Worm (Caenorhabditis elegans) whole organism, L3 larva: ENCODE results near the gene nap-1.

Experiments used
- R02D3.7 ChIP-seq: fragments of 150-350 bp; optimal IDR thresholded peaks from 2 replicates; lab custom pipeline; 2014; ENCODE audit warnings: missing biosample characterization, missing genetic modification characterization
- ZK546.5 ChIP-seq: sonication (generic microtip); optimal IDR thresholded peaks from 2 replicates; lab custom pipeline; 2017; ENCODE audit warnings: missing biosample characterization, missing genetic modification characterization
- aly-2 ChIP-seq: fragments of 150-350 bp; optimal IDR thresholded peaks from 2 replicates; lab custom pipeline; 2014; ENCODE audit warnings: missing biosample characterization, missing genetic modification characterization
- ama-1 ChIP-seq: fragments of 150-350 bp; optimal IDR thresholded peaks from 2 replicates; lab custom pipeline; 2018
- ceh-16 ChIP-seq: sonication (generic microtip); optimal IDR thresholded peaks from 2 replicates; lab custom pipeline; 2017; ENCODE audit warnings: missing biosample characterization, missing genetic modification characterization
- ceh-28 ChIP-seq: fragments of 150-350 bp; optimal IDR thresholded peaks from 2 replicates; lab custom pipeline; 2014; ENCODE audit warnings: missing biosample characterization, missing genetic modification reagents, missing genetic modification characterization
- ceh-82 ChIP-seq: fragments of 150-350 bp; optimal IDR thresholded peaks from 2 replicates; lab custom pipeline; 2014; ENCODE audit warnings: missing biosample characterization, missing genetic modification characterization
- ceh-9 ChIP-seq: sonication (generic microtip); optimal IDR thresholded peaks from 2 replicates; lab custom pipeline; 2018; ENCODE audit warnings: missing biosample characterization, missing genetic modification characterization
- daf-12 ChIP-seq: fragments of 150-350 bp; optimal IDR thresholded peaks from 2 replicates; lab custom pipeline; 2014; ENCODE audit warnings: missing biosample characterization, missing genetic modification reagents, missing genetic modification characterization
- egl-5 ChIP-seq: fragments of 150-350 bp; optimal IDR thresholded peaks from 2 replicates; lab custom pipeline; 2017; ENCODE audit warnings: missing biosample characterization, missing genetic modification reagents, missing genetic modification characterization, inconsistent platforms
- elt-1 ChIP-seq: fragments of 150-350 bp; optimal IDR thresholded peaks from 2 replicates; lab custom pipeline; 2014; ENCODE audit warnings: missing biosample characterization, missing genetic modification characterization
- elt-3 ChIP-seq, 3 experiments: fragments of 150-350 bp in 1 of 3; sonication (generic microtip) in 2 of 3; optimal IDR thresholded peaks; 2 replicates in 2 of 3; 4 replicates in 1 of 3; lab custom pipeline; 2014 to 2017; ENCODE audit warnings: missing biosample characterization in 3 of 3, missing genetic modification characterization in 3 of 3
- fkh-2 ChIP-seq: fragments of 150-350 bp; optimal IDR thresholded peaks from 2 replicates; lab custom pipeline; 2014; ENCODE audit warnings: missing biosample characterization, missing genetic modification reagents, missing genetic modification characterization
- fos-1 ChIP-seq: fragments of 150-350 bp; optimal IDR thresholded peaks from 2 replicates; lab custom pipeline; 2014; ENCODE audit warnings: missing biosample characterization, missing genetic modification characterization
- hmg-11 ChIP-seq: sonication (generic microtip); optimal IDR thresholded peaks from 2 replicates; lab custom pipeline; 2016; ENCODE audit warnings: missing genetic modification characterization, missing compliant biosample characterization
- jun-1 ChIP-seq: fragments of 150-350 bp; optimal IDR thresholded peaks from 2 replicates; lab custom pipeline; 2014; ENCODE audit warnings: missing biosample characterization, missing genetic modification reagents, missing genetic modification characterization
- lin-39 ChIP-seq: fragments of 150-350 bp; optimal IDR thresholded peaks from 2 replicates; lab custom pipeline; 2018; ENCODE audit warnings: missing biosample characterization, missing genetic modification reagents, missing genetic modification characterization
- mdl-1 ChIP-seq: fragments of 150-350 bp; optimal IDR thresholded peaks from 2 replicates; lab custom pipeline; 2014; ENCODE audit warnings: missing biosample characterization, missing genetic modification characterization
- nfya-1 ChIP-seq: sonication (generic microtip); optimal IDR thresholded peaks from 2 replicates; lab custom pipeline; 2017; ENCODE audit warnings: missing genetic modification characterization, mild to moderate bottlenecking, missing compliant biosample characterization, antibody characterized with exemption, moderate library complexity; ENCODE audit not compliant: insufficient read depth
- nhr-11 ChIP-seq: fragments of 150-350 bp; optimal IDR thresholded peaks from 2 replicates; lab custom pipeline; 2014; ENCODE audit warnings: missing biosample characterization, missing genetic modification characterization
- nhr-12 ChIP-seq: fragments of 150-350 bp; optimal IDR thresholded peaks from 2 replicates; lab custom pipeline; 2014; ENCODE audit warnings: missing biosample characterization, missing genetic modification characterization
- nhr-23 ChIP-seq: fragments of 150-350 bp; optimal IDR thresholded peaks from 2 replicates; lab custom pipeline; 2014; ENCODE audit warnings: missing biosample characterization, missing genetic modification reagents, missing genetic modification characterization
- nhr-25 ChIP-seq: sonication (generic microtip); optimal IDR thresholded peaks from 2 replicates; lab custom pipeline; 2017; ENCODE audit warnings: missing biosample characterization, missing genetic modification characterization
- nhr-28 ChIP-seq: fragments of 150-350 bp; optimal IDR thresholded peaks from 2 replicates; lab custom pipeline; 2014; ENCODE audit warnings: missing biosample characterization, missing genetic modification characterization
- nhr-43 ChIP-seq: sonication (generic microtip); optimal IDR thresholded peaks from 2 replicates; lab custom pipeline; 2016; ENCODE audit warnings: mild to moderate bottlenecking, missing genetic modification characterization, missing compliant biosample characterization; ENCODE audit not compliant: poor library complexity, severe bottlenecking
- nhr-67 ChIP-seq: fragments of 150-350 bp; optimal IDR thresholded peaks from 2 replicates; lab custom pipeline; 2014; ENCODE audit warnings: missing biosample characterization, missing genetic modification characterization
- nhr-76 ChIP-seq: fragments of 150-350 bp; sonication (generic microtip); optimal IDR thresholded peaks from 5 replicates; lab custom pipeline; 2014; ENCODE audit warnings: missing biosample characterization, missing genetic modification characterization
- pha-4 ChIP-seq: fragments of 150-350 bp; optimal IDR thresholded peaks from 2 replicates; lab custom pipeline; 2014; ENCODE audit warnings: missing biosample characterization, missing genetic modification reagents, missing genetic modification characterization
- pqm-1 ChIP-seq: fragments of 150-350 bp; optimal IDR thresholded peaks from 2 replicates; lab custom pipeline; 2017; ENCODE audit warnings: missing biosample characterization, missing genetic modification characterization, inconsistent platforms
- sea-2 ChIP-seq: fragments of 150-350 bp; sonication (generic microtip); optimal IDR thresholded peaks from 4 replicates; lab custom pipeline; 2014; ENCODE audit warnings: missing biosample characterization, missing genetic modification reagents, missing genetic modification characterization
- skn-1 ChIP-seq: fragments of 150-350 bp; optimal IDR thresholded peaks from 2 replicates; lab custom pipeline; 2014; ENCODE audit warnings: missing biosample characterization, missing genetic modification characterization
- snpc-4 ChIP-seq: fragments of 150-350 bp; optimal IDR thresholded peaks from 2 replicates; lab custom pipeline; 2014; ENCODE audit warnings: missing biosample characterization, missing genetic modification characterization
- tbx-2 ChIP-seq: sonication (generic microtip); optimal IDR thresholded peaks from 2 replicates; lab custom pipeline; 2016; ENCODE audit warnings: mild to moderate bottlenecking, missing genetic modification characterization, missing compliant biosample characterization
- unc-39 ChIP-seq: sonication (generic microtip); optimal IDR thresholded peaks from 4 replicates; lab custom pipeline; 2017; ENCODE audit warnings: missing biosample characterization, missing genetic modification characterization
- unc-62 ChIP-seq: fragments of 150-350 bp; sonication (generic microtip); optimal IDR thresholded peaks from 4 replicates; lab custom pipeline; 2014; ENCODE audit warnings: missing biosample characterization, missing genetic modification reagents, missing genetic modification characterization
- zag-1 ChIP-seq: fragments of 150-350 bp; optimal IDR thresholded peaks from 2 replicates; lab custom pipeline; 2014; ENCODE audit warnings: missing biosample characterization, missing genetic modification characterization
- ztf-11 ChIP-seq: fragments of 150-350 bp; optimal IDR thresholded peaks from 2 replicates; lab custom pipeline; 2014; ENCODE audit warnings: missing biosample characterization, missing genetic modification characterization
- ztf-4 ChIP-seq: fragments of 150-350 bp; optimal IDR thresholded peaks from 2 replicates; lab custom pipeline; 2014; ENCODE audit warnings: missing biosample characterization, missing genetic modification characterization

Gene nap-1

ce11 chrIV:8426537-8426936, 47.4 kb upstream of the nap-1 start, which contains the start of the genes T26A8.3 and tmem-231:
T26A8.3 (minus strand) TSS chrIV:8426637.
tmem-231 (plus strand) TSS chrIV:8426785.
- TF ChIP-seq unc-39 (no peak), fkh-2 (tag; lab: Kevin White, UChicago) (no peak), elt-3 (tag; optimal IDR thresholded peaks at IDR 0.05; lab: Kevin White, UChicago) (no peak), daf-12 (tag; lab: Kevin White, UChicago) (no peak), fos-1 (tag; lab: Kevin White, UChicago) (no peak), lin-39 (tag; lab: Kevin White, UChicago) (no peak), skn-1 (no peak), egl-5 (tag; lab: Kevin White, UChicago) (no peak), ztf-11 (tag; lab: Kevin White, UChicago) (no peak), tbx-2 (tag; lab: Kevin White, UChicago) (no peak), ceh-9 (tag; lab: Kevin White, UChicago) (no peak), elt-1 (tag; lab: Kevin White, UChicago) (no peak), pqm-1 (tag; lab: Kevin White, UChicago) (no peak), jun-1 (tag; lab: Kevin White, UChicago) (no peak), aly-2 (tag; lab: Kevin White, UChicago) (no peak), nhr-11 (tag; lab: Kevin White, UChicago) (no peak), unc-62 (GFP tag; lab: Kevin White, UChicago) (no peak)

ce11 chrIV:8420961-8421360, 41.8 kb upstream of the nap-1 start, which contains the start of gene M116.5:
M116.5 (minus strand) TSS chrIV:8421061.
- TF ChIP-seq zag-1: no peak
- TF ChIP-seq egl-5 (tag; lab: Kevin White, UChicago): no peak
- TF ChIP-seq pqm-1 (tag; lab: Kevin White, UChicago): no peak
- no peak for TF ChIP-seq nhr-43 (tag; lab: Kevin White, UChicago)
- TF ChIP-seq ama-1 (lab: Kevin White, UChicago): no peak
- TF ChIP-seq ztf-4 (tag; lab: Kevin White, UChicago): no peak
- no peak for TF ChIP-seq unc-62 (GFP tag; lab: Kevin White, UChicago)
- TF ChIP-seq sea-2 (GFP tag; lab: Kevin White, UChicago): no peak
- no peak for TF ChIP-seq elt-3 (tag; optimal IDR thresholded peaks at IDR 0.05; lab: Kevin White, UChicago)
- no peak for TF ChIP-seq nhr-76 (tag; lab: Kevin White, UChicago)
- TF ChIP-seq hmg-11: no peak
- no peak for TF ChIP-seq daf-12 (tag; lab: Kevin White, UChicago)
- no peak for TF ChIP-seq unc-39

- TF ChIP-seq ztf-11 (tag; lab: Kevin White, UChicago) (no peak), jun-1 (tag; lab: Kevin White, UChicago) (no peak), zag-1 (no peak), nhr-67 (no peak), mdl-1 (tag; lab: Kevin White, UChicago) (no peak), ceh-16 (tag; lab: Kevin White, UChicago) (no peak), ZK546.5 (tag; lab: Kevin White, UChicago) (no peak), nfya-1 (tag; lab: Kevin White, UChicago) (no peak), nhr-43 (tag; lab: Kevin White, UChicago) (no peak), nhr-11 (tag; lab: Kevin White, UChicago) (no peak), nhr-23 (tag; lab: Kevin White, UChicago) (no peak)
Measured at ce11 chrIV:8397814-8398213, 18.7 kb upstream of the nap-1 start.

- no peak for TF ChIP-seq ceh-9 (tag; lab: Kevin White, UChicago)
- no peak for TF ChIP-seq nhr-25 (tag; lab: Kevin White, UChicago)
- no peak for TF ChIP-seq ceh-28 (tag; lab: Kevin White, UChicago)
- no peak for TF ChIP-seq snpc-4 (tag; lab: Kevin White, UChicago)
- no peak for TF ChIP-seq nhr-12 (tag; lab: Kevin White, UChicago)
- TF ChIP-seq nfya-1 (tag; lab: Kevin White, UChicago): no peak
- TF ChIP-seq, all 47 proteins: peak for 0
Measured at ce11 chrIV:8396348-8396747, 17.2 kb upstream of the nap-1 start, which contains the start of gene timm-17B.2. timm-17B.2 (plus strand) TSS chrIV:8396648.

- TF ChIP-seq jun-1 (tag; lab: Kevin White, UChicago): no peak
- TF ChIP-seq daf-12 (tag; lab: Kevin White, UChicago): no peak
- no peak for TF ChIP-seq ceh-28 (tag; lab: Kevin White, UChicago)
- TF ChIP-seq nhr-25 (tag; lab: Kevin White, UChicago): no peak
- no peak for TF ChIP-seq ceh-82 (tag; lab: Kevin White, UChicago)
- TF ChIP-seq snpc-4 (tag; lab: Kevin White, UChicago): no peak
- TF ChIP-seq ztf-4 (tag; lab: Kevin White, UChicago): no peak
- TF ChIP-seq sea-2 (GFP tag; lab: Kevin White, UChicago): no peak
- TF ChIP-seq nhr-28 (tag; lab: Kevin White, UChicago): no peak
- no peak for TF ChIP-seq aly-2 (tag; lab: Kevin White, UChicago)
- TF ChIP-seq hmg-11: no peak
- no peak for TF ChIP-seq pha-4 (tag; lab: Kevin White, UChicago)
- TF ChIP-seq ceh-9 (tag; lab: Kevin White, UChicago): no peak
- no peak for TF ChIP-seq nhr-23 (tag; lab: Kevin White, UChicago)
- TF ChIP-seq egl-5 (tag; lab: Kevin White, UChicago): no peak
- TF ChIP-seq skn-1: no peak
- no peak for TF ChIP-seq R02D3.7 (tag; lab: Kevin White, UChicago)
Measured at ce11 chrIV:8394105-8394504, 15.0 kb upstream of the nap-1 start, which contains the start of gene D2096.11. D2096.11 (minus strand) TSS chrIV:8394205.
